Fruit fly (Drosophila melanogaster) whole organism, embryonic: ENCODE data around the gene Fgop2.

Source experiments
- B-H1 ChIP-seq: fragments of 200-800 bp; sonication (Bioruptor generic); IDR thresholded peaks from 3 replicates; pipeline ENCODE4 v1.3.6; 2022; ENCODE audit warnings: missing biosample characterization, missing genetic modification characterization
- CG11085 ChIP-seq: fragments of 200-800 bp; sonication (Bioruptor generic); IDR thresholded peaks from 2 replicates; pipeline ENCODE4 v1.3.6; 2022; ENCODE audit warnings: missing biosample characterization, missing genetic modification characterization
- CG12391 ChIP-seq: fragments of 200-800 bp; sonication (Bioruptor generic); optimal IDR thresholded peaks from 3 replicates; lab custom pipeline; 2018; ENCODE audit warnings: missing biosample characterization, mild to moderate bottlenecking, missing genetic modification characterization, moderate library complexity
- CG12744 ChIP-seq: fragments of 200-800 bp; sonication (Bioruptor generic); optimal IDR thresholded peaks from 2 replicates; lab custom pipeline; 2016; ENCODE audit warnings: missing biosample characterization, missing genetic modification characterization
- CG13296 ChIP-seq: fragments of 200-800 bp; sonication (Bioruptor generic); optimal IDR thresholded peaks from 3 replicates; lab custom pipeline; 2018; ENCODE audit warnings: missing biosample characterization, mild to moderate bottlenecking, missing genetic modification characterization
- CG14860 ChIP-seq: fragments of 200-800 bp; sonication (Bioruptor generic); IDR thresholded peaks from 3 replicates; pipeline ENCODE4 v1.3.6; 2022; ENCODE audit warnings: missing biosample characterization, missing genetic modification characterization; ENCODE audit not compliant: partially characterized antibody
- CG17385 ChIP-seq: fragments of 200-800 bp; sonication (Bioruptor generic); optimal IDR thresholded peaks from 3 replicates; lab custom pipeline; 2018; ENCODE audit warnings: missing biosample characterization, mild to moderate bottlenecking, missing genetic modification characterization
- CG18476 ChIP-seq: fragments of 200-800 bp; sonication (Bioruptor generic); optimal IDR thresholded peaks from 2 replicates; lab custom pipeline; 2016; ENCODE audit warnings: missing biosample characterization, mild to moderate bottlenecking, missing genetic modification characterization
- CG2116 ChIP-seq: fragments of 200-800 bp; sonication (Bioruptor generic); optimal IDR thresholded peaks from 3 replicates; lab custom pipeline; 2018; ENCODE audit warnings: missing biosample characterization, mild to moderate bottlenecking, missing genetic modification characterization
- CG31441 ChIP-seq: fragments of 200-800 bp; sonication (Bioruptor generic); IDR thresholded peaks from 2 replicates; pipeline ENCODE4 v1.3.6; 2022; ENCODE audit warnings: missing biosample characterization, missing genetic modification characterization
- CG34376 ChIP-seq: fragments of 200-800 bp; sonication (Bioruptor generic); optimal IDR thresholded peaks from 2 replicates; lab custom pipeline; 2018; ENCODE audit warnings: missing biosample characterization, mild to moderate bottlenecking, missing genetic modification characterization
- CG6791 ChIP-seq: fragments of 200-800 bp; sonication (Bioruptor generic); IDR thresholded peaks from 3 replicates; pipeline ENCODE4 v1.3.6; 2022; ENCODE audit warnings: missing biosample characterization, missing genetic modification characterization; ENCODE audit not compliant: partially characterized antibody
- CG6854 ChIP-seq: fragments of 200-800 bp; sonication (Bioruptor generic); optimal IDR thresholded peaks from 3 replicates; lab custom pipeline; 2017; ENCODE audit warnings: missing biosample characterization, mild to moderate bottlenecking, missing genetic modification characterization
- CG9215 ChIP-seq: fragments of 200-800 bp; sonication (Bioruptor generic); IDR thresholded peaks from 2 replicates; pipeline ENCODE4 v1.3.6; 2022; ENCODE audit warnings: missing biosample characterization, missing genetic modification characterization
- CrebB ChIP-seq: fragments of 200-800 bp; sonication (Bioruptor generic); optimal IDR thresholded peaks from 3 replicates; lab custom pipeline; 2018; ENCODE audit warnings: missing biosample characterization, mild to moderate bottlenecking, missing genetic modification characterization
- D19B ChIP-seq: fragments of 200-800 bp; sonication (Bioruptor generic); optimal IDR thresholded peaks from 2 replicates; lab custom pipeline; 2017; ENCODE audit warnings: missing biosample characterization, mild to moderate bottlenecking, missing genetic modification characterization
- Dll ChIP-seq: fragments of 200-800 bp; sonication (Bioruptor generic); IDR thresholded peaks from 4 replicates; pipeline ENCODE4 v1.3.6; 2022; ENCODE audit warnings: missing biosample characterization, missing genetic modification characterization; ENCODE audit not compliant: partially characterized antibody
- Dref ChIP-seq: fragments of 200-800 bp; sonication (Bioruptor generic); IDR thresholded peaks from 2 replicates; pipeline ENCODE4 v1.3.6; 2022; ENCODE audit warnings: missing biosample characterization, missing genetic modification characterization
- E2f1 ChIP-seq: fragments of 200-800 bp; sonication (Bioruptor generic); IDR thresholded peaks from 2 replicates; pipeline ENCODE4 v1.3.6; 2022; ENCODE audit warnings: missing biosample characterization, missing genetic modification characterization
- Fer1 ChIP-seq: fragments of 200-800 bp; sonication (Bioruptor generic); optimal IDR thresholded peaks from 2 replicates; lab custom pipeline; 2017; ENCODE audit warnings: missing biosample characterization, mild to moderate bottlenecking, missing genetic modification characterization
- Hey ChIP-seq: fragments of 200-800 bp; sonication (Bioruptor generic); optimal IDR thresholded peaks from 3 replicates; lab custom pipeline; 2018; ENCODE audit warnings: missing biosample characterization, mild to moderate bottlenecking, missing genetic modification characterization
- HmgZ ChIP-seq: fragments of 200-800 bp; sonication (Bioruptor generic); optimal IDR thresholded peaks from 2 replicates; lab custom pipeline; 2018; ENCODE audit warnings: missing biosample characterization, mild to moderate bottlenecking, missing genetic modification characterization
- MESR4 ChIP-seq: fragments of 200-800 bp; sonication (Bioruptor generic); optimal IDR thresholded peaks from 2 replicates; lab custom pipeline; 2018; ENCODE audit warnings: missing biosample characterization, mild to moderate bottlenecking, missing genetic modification characterization, moderate library complexity
- NK7.1 ChIP-seq: fragments of 200-800 bp; sonication (Bioruptor generic); optimal IDR thresholded peaks from 3 replicates; lab custom pipeline; 2016; ENCODE audit warnings: missing biosample characterization, missing genetic modification characterization
- NfI ChIP-seq: fragments of 200-800 bp; sonication (Bioruptor generic); optimal IDR thresholded peaks from 3 replicates; lab custom pipeline; 2018; ENCODE audit warnings: missing biosample characterization, mild to moderate bottlenecking, missing genetic modification characterization, moderate library complexity
- Oli ChIP-seq: fragments of 200-800 bp; sonication (Bioruptor generic); optimal IDR thresholded peaks from 2 replicates; lab custom pipeline; 2018; ENCODE audit warnings: missing biosample characterization, mild to moderate bottlenecking, missing genetic modification characterization, moderate library complexity
- Tbp ChIP-seq: fragments of >200 bp; optimal IDR thresholded peaks from 2 replicates; lab custom pipeline; 2018; ENCODE audit warnings: missing biosample characterization, missing genetic modification characterization
- Trl ChIP-seq, 3 experiments: fragments of >200 bp in 2 of 3; fragments of 200-800 bp in 1 of 3; sonication (Bioruptor generic) in 1 of 3; optimal IDR thresholded peaks; 2 replicates in 1 of 3; 3 replicates in 2 of 3; lab custom pipeline; 2016 to 2017; ENCODE audit warnings: missing biosample characterization in 1 of 3, missing genetic modification characterization in 1 of 3
- YL-1 ChIP-seq: fragments of 200-800 bp; sonication (Bioruptor generic); optimal IDR thresholded peaks from 3 replicates; lab custom pipeline; 2017; ENCODE audit warnings: missing biosample characterization, mild to moderate bottlenecking, missing genetic modification characterization
- ash1 ChIP-seq: fragments of 200-800 bp; sonication (Bioruptor generic); optimal IDR thresholded peaks from 2 replicates; lab custom pipeline; 2018; ENCODE audit warnings: missing biosample characterization, mild to moderate bottlenecking, missing genetic modification characterization
- corto ChIP-seq: fragments of 200-800 bp; sonication (Bioruptor generic); optimal IDR thresholded peaks from 2 replicates; lab custom pipeline; 2016; ENCODE audit warnings: missing biosample characterization, mild to moderate bottlenecking, missing genetic modification characterization, moderate library complexity
- cwo ChIP-seq: fragments of 200-800 bp; sonication (Bioruptor generic); optimal IDR thresholded peaks from 3 replicates; lab custom pipeline; 2017; ENCODE audit warnings: missing biosample characterization, missing genetic modification characterization, mild to moderate bottlenecking, moderate library complexity, missing genetic modification reagents
- dati ChIP-seq: fragments of 200-800 bp; sonication (Bioruptor generic); IDR thresholded peaks from 2 replicates; pipeline ENCODE4 v1.3.6; 2022; ENCODE audit warnings: missing biosample characterization, missing genetic modification characterization
- dmrt11E ChIP-seq: fragments of 200-800 bp; sonication (Bioruptor generic); optimal IDR thresholded peaks from 3 replicates; lab custom pipeline; 2018; ENCODE audit warnings: missing biosample characterization, mild to moderate bottlenecking, missing genetic modification characterization, moderate library complexity
- esg ChIP-seq: fragments of 200-800 bp; sonication (Bioruptor generic); conservative IDR thresholded peaks from 2 replicates; pipeline ENCODE4 v1.3.6; 2022; ENCODE audit warnings: missing biosample characterization, missing genetic modification characterization
- kah ChIP-seq: fragments of 200-800 bp; sonication (Bioruptor generic); optimal IDR thresholded peaks from 2 replicates; lab custom pipeline; 2018; ENCODE audit warnings: missing biosample characterization, mild to moderate bottlenecking, missing genetic modification characterization
- nerfin-1 ChIP-seq: fragments of 200-800 bp; sonication (Bioruptor generic); optimal IDR thresholded peaks from 3 replicates; lab custom pipeline; 2019; ENCODE audit warnings: missing biosample characterization, mild to moderate bottlenecking, missing genetic modification characterization, moderate library complexity
- nom ChIP-seq: fragments of 200-800 bp; sonication (Bioruptor generic); optimal IDR thresholded peaks from 2 replicates; lab custom pipeline; 2017; ENCODE audit warnings: missing biosample characterization, missing genetic modification characterization, mild to moderate bottlenecking, moderate library complexity, missing genetic modification reagents
- oc ChIP-seq: fragments of 200-800 bp; sonication (Bioruptor generic); optimal IDR thresholded peaks from 2 replicates; lab custom pipeline; 2018; ENCODE audit warnings: missing biosample characterization, mild to moderate bottlenecking, missing genetic modification characterization, moderate library complexity
- org-1 ChIP-seq: fragments of 200-800 bp; sonication (Bioruptor generic); optimal IDR thresholded peaks from 2 replicates; lab custom pipeline; 2017; ENCODE audit warnings: missing biosample characterization, missing genetic modification characterization
- pfk ChIP-seq: fragments of 200-800 bp; sonication (Bioruptor generic); optimal IDR thresholded peaks from 2 replicates; lab custom pipeline; 2018; ENCODE audit warnings: missing biosample characterization, mild to moderate bottlenecking, missing genetic modification characterization, moderate library complexity
- row ChIP-seq: fragments of 200-800 bp; sonication (Bioruptor generic); IDR thresholded peaks from 3 replicates; pipeline ENCODE4 v1.3.6; 2022; ENCODE audit warnings: missing biosample characterization, missing genetic modification characterization
- scrt ChIP-seq: fragments of 200-800 bp; sonication (Bioruptor generic); optimal IDR thresholded peaks from 2 replicates; lab custom pipeline; 2018; ENCODE audit warnings: missing biosample characterization, mild to moderate bottlenecking, missing genetic modification characterization, moderate library complexity
- sens ChIP-seq: fragments of 200-800 bp; sonication (Bioruptor generic); peaks from one replicate; lab custom pipeline; 2016; ENCODE audit warnings: missing biosample characterization, missing genetic modification characterization
- sens-2 ChIP-seq: fragments of 200-800 bp; sonication (Bioruptor generic); IDR thresholded peaks from 2 replicates; pipeline ENCODE4 v1.3.6; 2022; ENCODE audit warnings: missing biosample characterization, missing genetic modification characterization
- toy ChIP-seq: fragments of 200-800 bp; sonication (Bioruptor generic); IDR thresholded peaks from 2 replicates; pipeline ENCODE4 v1.3.6; 2022; ENCODE audit warnings: missing biosample characterization, missing genetic modification characterization
- twi ChIP-seq: fragments of 200-800 bp; optimal IDR thresholded peaks from 2 replicates; lab custom pipeline; 2019; ENCODE audit warnings: missing biosample characterization, mild to moderate bottlenecking, missing genetic modification characterization, moderate library complexity
- unc-4 ChIP-seq: fragments of 200-800 bp; sonication (Bioruptor generic); IDR thresholded peaks from 2 replicates; pipeline ENCODE4 v1.3.6; 2022; ENCODE audit warnings: missing biosample characterization, missing genetic modification characterization; ENCODE audit not compliant: partially characterized antibody
- vnd ChIP-seq: fragments of 200-800 bp; sonication (Bioruptor generic); IDR thresholded peaks from 3 replicates; pipeline ENCODE4 v1.3.6; 2022; ENCODE audit warnings: missing biosample characterization, missing genetic modification characterization; ENCODE audit not compliant: partially characterized antibody
- z ChIP-seq: fragments of 200-800 bp; sonication (Bioruptor generic); IDR thresholded peaks from 3 replicates; pipeline ENCODE4 v1.3.6; 2022; ENCODE audit warnings: missing biosample characterization, missing genetic modification characterization

Gene Fgop2

DNA sequence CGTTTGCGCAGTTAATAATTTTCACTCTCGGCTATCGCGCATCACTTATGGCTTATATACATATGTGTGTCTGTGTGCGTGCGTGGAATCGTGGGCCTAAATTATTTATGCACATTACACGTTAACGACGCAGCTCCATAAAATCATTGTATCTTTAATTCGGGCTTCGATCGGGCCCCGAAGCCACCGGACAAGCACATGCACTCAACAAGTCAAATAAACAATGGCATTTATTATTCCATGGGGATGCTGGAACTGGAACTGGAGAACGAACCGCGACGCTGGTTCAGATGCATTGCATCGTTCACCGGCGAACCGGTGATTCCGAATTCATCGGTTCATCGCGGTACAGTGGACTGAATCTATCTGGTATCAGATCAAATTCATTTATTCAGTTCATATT, 3.5 kb upstream of the Fgop2 start, which contains the start of gene ihog (continued):
- TF ChIP-seq D19B (GFP tag; lab: Kevin White, UChicago), result no peak
- TF ChIP-seq CG6854 (GFP tag; lab: Kevin White, UChicago), result peak; percentile 7
- no peak for TF ChIP-seq twi (tag; lab: Kevin White, UChicago)
- TF ChIP-seq row (GFP tag; lab: Robert Waterston, UW), result peak; percentile 88
- peak; percentile 54; the same call in 3 of the 4 replicates for TF ChIP-seq Dll (GFP tag; lab: Robert Waterston, UW)
- TF ChIP-seq Fer1, result peak; percentile 34
- TF ChIP-seq CG6791 (GFP tag; lab: Robert Waterston, UW), result peak; percentile 63; the same call in 2 of the 3 replicates
- TF ChIP-seq oc, result no peak
- TF ChIP-seq HmgZ (tag; lab: Kevin White, UChicago), result peak; percentile 13
- peak; percentile 81 for TF ChIP-seq pfk (GFP tag; lab: Kevin White, UChicago)
- no peak for TF ChIP-seq Tbp
- TF ChIP-seq CG31441 (GFP tag; lab: Robert Waterston, UW), result peak; percentile 41; the same call in 1 of the 2 replicates
- TF ChIP-seq NfI (GFP tag; lab: Kevin White, UChicago), result no peak
- TF ChIP-seq E2f1 (GFP tag; lab: Robert Waterston, UW), result 0 out of 2 replicates have a peak, but pooled peaks have one; percentile 6
- peak; percentile 20 for TF ChIP-seq nom (GFP tag; lab: Kevin White, UChicago)
- no peak for TF ChIP-seq Trl (optimal IDR thresholded peaks at IDR 0.05; lab: Kevin White, UChicago)
- no peak for TF ChIP-seq Trl (GFP tag; optimal IDR thresholded peaks at IDR 0.05; lab: Kevin White, UChicago)
- no peak for TF ChIP-seq ash1 (GFP tag; lab: Kevin White, UChicago)
- peak; percentile 60 for TF ChIP-seq YL-1
- peak; percentile 62 for TF ChIP-seq scrt (GFP tag; lab: Kevin White, UChicago)
- peak; percentile 32 for TF ChIP-seq CG12391 (tag; lab: Kevin White, UChicago)
- TF ChIP-seq Hey (tag; lab: Kevin White, UChicago), result no peak
- peak; percentile 6 for TF ChIP-seq CG17385
- TF ChIP-seq CG9215, result no peak
- no peak for TF ChIP-seq org-1 (GFP tag; lab: Kevin White, UChicago)
- TF ChIP-seq toy, result no peak
- no peak for TF ChIP-seq B-H1 (GFP tag; lab: Robert Waterston, UW)
- TF ChIP-seq vnd (GFP tag; lab: Robert Waterston, UW), result no peak
- peak; percentile 78 for TF ChIP-seq MESR4 (GFP tag; lab: Kevin White, UChicago)
- TF ChIP-seq esg (GFP tag; lab: Robert Waterston, UW), result no peak
- no peak for TF ChIP-seq CG11085 (GFP tag; lab: Robert Waterston, UW)
- TF ChIP-seq CG13296 (GFP tag; lab: Kevin White, UChicago), result peak; percentile 24
- TF ChIP-seq unc-4 (GFP tag; lab: Robert Waterston, UW), result peak; percentile 47; the same call in 1 of the 2 replicates
- peak; percentile 66 for TF ChIP-seq CG14860 (GFP tag; lab: Robert Waterston, UW)
- TF ChIP-seq sens, result peak; percentile 70
- TF ChIP-seq nerfin-1 (tag; lab: Kevin White, UChicago), result peak; percentile 19
- TF ChIP-seq CG2116 (GFP tag; lab: Kevin White, UChicago), result peak; percentile 2
- TF ChIP-seq corto (GFP tag; lab: Kevin White, UChicago), result no peak
- TF ChIP-seq cwo (GFP tag; lab: Kevin White, UChicago), result no peak
- no peak for TF ChIP-seq dmrt11E (tag; lab: Kevin White, UChicago)
- no peak for TF ChIP-seq CG12744
- no peak for TF ChIP-seq Oli
- TF ChIP-seq CG18476 (GFP tag; lab: Kevin White, UChicago), result no peak
- no peak for TF ChIP-seq NK7.1 (GFP tag; lab: Kevin White, UChicago)
- no peak for TF ChIP-seq dati
- peak; percentile 1 for TF ChIP-seq kah (GFP tag; lab: Kevin White, UChicago)
- peak; percentile 7; the same call in 1 of the 2 replicates for TF ChIP-seq Dref
- TF ChIP-seq sens-2 (GFP tag; lab: Robert Waterston, UW), result no peak
- TF ChIP-seq CG34376, result peak; percentile 4
- TF ChIP-seq z, result no peak
- peak; percentile 10 for TF ChIP-seq CrebB
